Worm (Caenorhabditis elegans) whole organism, late embryonic: ENCODE results near the gene ZK1240.8.

Experiments used
- F13H6.1 ChIP-seq: sonication (generic microtip); optimal IDR thresholded peaks from 2 replicates; lab custom pipeline; 2016; ENCODE audit warnings: missing genetic modification characterization, missing compliant biosample characterization
- K02D7.2 ChIP-seq: sonication (generic microtip); optimal IDR thresholded peaks from 2 replicates; lab custom pipeline; 2017; ENCODE audit warnings: mild to moderate bottlenecking, missing genetic modification characterization, missing compliant biosample characterization
- T23F11.4 ChIP-seq: fragments of 200-800 bp; sonication (Bioruptor generic); optimal IDR thresholded peaks from 2 replicates; lab custom pipeline; 2018; ENCODE audit warnings: mild to moderate bottlenecking, missing genetic modification characterization, missing compliant biosample characterization
- ahr-1 ChIP-seq: sonication (generic microtip); optimal IDR thresholded peaks from 2 replicates; lab custom pipeline; 2016; ENCODE audit warnings: missing genetic modification characterization, missing compliant biosample characterization
- ceh-14 ChIP-seq: sonication (generic microtip); optimal IDR thresholded peaks from 2 replicates; lab custom pipeline; 2016; ENCODE audit warnings: missing genotype, missing genetic modification characterization, missing compliant biosample characterization
- ceh-18 ChIP-seq: sonication (generic microtip); optimal IDR thresholded peaks from 2 replicates; lab custom pipeline; 2016; ENCODE audit warnings: missing genetic modification characterization, missing compliant biosample characterization
- ceh-19 ChIP-seq: fragments of 200-800 bp; sonication (Bioruptor generic); optimal IDR thresholded peaks from 2 replicates; lab custom pipeline; 2018; ENCODE audit warnings: mild to moderate bottlenecking, missing genetic modification characterization, missing compliant biosample characterization
- ceh-2 ChIP-seq: sonication (generic microtip); optimal IDR thresholded peaks from 2 replicates; lab custom pipeline; 2016; ENCODE audit warnings: missing genotype, missing genetic modification characterization, missing compliant biosample characterization
- ceh-22 ChIP-seq: sonication (generic microtip); optimal IDR thresholded peaks from 2 replicates; lab custom pipeline; 2017; ENCODE audit warnings: missing biosample characterization, missing genetic modification characterization
- ceh-34 ChIP-seq: sonication (generic microtip); optimal IDR thresholded peaks from 2 replicates; lab custom pipeline; 2016; ENCODE audit warnings: mild to moderate bottlenecking, missing genetic modification characterization, missing compliant biosample characterization
- ceh-6 ChIP-seq: fragments of 200-800 bp; sonication (Bioruptor generic); optimal IDR thresholded peaks from 2 replicates; lab custom pipeline; 2018; ENCODE audit warnings: mild to moderate bottlenecking, missing genetic modification characterization, missing compliant biosample characterization
- ceh-9 ChIP-seq: sonication (generic microtip); optimal IDR thresholded peaks from 2 replicates; lab custom pipeline; 2016; ENCODE audit warnings: mild to moderate bottlenecking, missing genetic modification characterization, inconsistent platforms, missing compliant biosample characterization
- che-1 ChIP-seq: sonication (generic microtip); optimal IDR thresholded peaks from 2 replicates; lab custom pipeline; 2016; ENCODE audit warnings: mild to moderate bottlenecking, missing genetic modification characterization, missing compliant biosample characterization
- dve-1 ChIP-seq: sonication (generic microtip); optimal IDR thresholded peaks from 2 replicates; lab custom pipeline; 2017; ENCODE audit warnings: antibody characterized with exemption, mild to moderate bottlenecking, missing genetic modification characterization, missing compliant biosample characterization
- elt-2 ChIP-seq: sonication (generic microtip); optimal IDR thresholded peaks from 2 replicates; lab custom pipeline; 2016; ENCODE audit warnings: missing genetic modification reagents, missing genetic modification characterization, missing compliant biosample characterization
- elt-4 ChIP-seq: sonication (generic microtip); optimal IDR thresholded peaks from 2 replicates; lab custom pipeline; 2016; ENCODE audit warnings: missing genetic modification characterization, missing compliant biosample characterization
- ets-4 ChIP-seq: sonication (generic microtip); optimal IDR thresholded peaks from 2 replicates; lab custom pipeline; 2016; ENCODE audit warnings: missing genetic modification characterization, missing compliant biosample characterization
- eyg-1 ChIP-seq: sonication (generic microtip); optimal IDR thresholded peaks from 2 replicates; lab custom pipeline; 2016; ENCODE audit warnings: missing genotype, missing genetic modification characterization, missing compliant biosample characterization
- gmeb-2 ChIP-seq: sonication (generic microtip); optimal IDR thresholded peaks from 2 replicates; lab custom pipeline; 2016; ENCODE audit warnings: missing genetic modification characterization, inconsistent platforms, missing compliant biosample characterization
- hlh-13 ChIP-seq: fragments of 200-800 bp; sonication (Bioruptor generic); optimal IDR thresholded peaks from 2 replicates; lab custom pipeline; 2018; ENCODE audit warnings: mild to moderate bottlenecking, missing genetic modification characterization, missing compliant biosample characterization
- hlh-30 ChIP-seq: sonication (generic microtip); optimal IDR thresholded peaks from 2 replicates; lab custom pipeline; 2017; ENCODE audit warnings: antibody characterized with exemption, missing genetic modification characterization, missing compliant biosample characterization; ENCODE audit not compliant: insufficient read depth
- lim-6 ChIP-seq: sonication (generic microtip); optimal IDR thresholded peaks from 2 replicates; lab custom pipeline; 2016; ENCODE audit warnings: missing genetic modification characterization, missing compliant biosample characterization
- madf-2 ChIP-seq: sonication (generic microtip); optimal IDR thresholded peaks from 2 replicates; lab custom pipeline; 2017; ENCODE audit warnings: missing genetic modification characterization, missing compliant biosample characterization
- mec-3 ChIP-seq: sonication (generic microtip); optimal IDR thresholded peaks from 2 replicates; lab custom pipeline; 2016; ENCODE audit warnings: borderline replicate concordance, missing genetic modification characterization, missing compliant biosample characterization
- nfya-1 ChIP-seq: sonication (generic microtip); optimal IDR thresholded peaks from 2 replicates; lab custom pipeline; 2017; ENCODE audit warnings: missing genetic modification characterization, mild to moderate bottlenecking, missing compliant biosample characterization, antibody characterized with exemption, moderate library complexity
- nhr-11 ChIP-seq: fragments of 150-350 bp; optimal IDR thresholded peaks from 2 replicates; lab custom pipeline; 2014; ENCODE audit warnings: missing biosample characterization, missing genetic modification characterization
- npax-4 ChIP-seq: sonication (generic microtip); optimal IDR thresholded peaks from 2 replicates; lab custom pipeline; 2016; ENCODE audit warnings: missing genetic modification characterization, missing compliant biosample characterization
- odd-2 ChIP-seq: sonication (generic microtip); optimal IDR thresholded peaks from 2 replicates; lab custom pipeline; 2017; ENCODE audit warnings: antibody characterized with exemption, mild to moderate bottlenecking, missing genetic modification characterization, missing compliant biosample characterization
- pag-3 ChIP-seq: sonication (generic microtip); optimal IDR thresholded peaks from 2 replicates; lab custom pipeline; 2016; ENCODE audit warnings: missing compliant biosample characterization, missing genetic modification characterization, borderline replicate concordance
- pha-4 ChIP-seq: fragments of 150-350 bp; optimal IDR thresholded peaks from 2 replicates; lab custom pipeline; 2018; ENCODE audit warnings: missing biosample characterization, missing genetic modification reagents, missing genetic modification characterization
- pqm-1 ChIP-seq: sonication (generic microtip); optimal IDR thresholded peaks from 2 replicates; lab custom pipeline; 2016; ENCODE audit warnings: missing genetic modification characterization, missing compliant biosample characterization
- rnt-1 ChIP-seq: sonication (generic microtip); optimal IDR thresholded peaks from 2 replicates; lab custom pipeline; 2016; ENCODE audit warnings: missing genetic modification characterization, missing compliant biosample characterization
- sdc-2 ChIP-seq: sonication (generic microtip); optimal IDR thresholded peaks from 2 replicates; lab custom pipeline; 2016; ENCODE audit warnings: missing genotype, missing genetic modification characterization, missing compliant biosample characterization
- sox-2 ChIP-seq: fragments of 200-800 bp; sonication (Bioruptor generic); IDR thresholded peaks from 2 replicates; pipeline ENCODE4 v1.3.6; 2022; ENCODE audit warnings: missing genetic modification reagents, missing genetic modification characterization, missing compliant biosample characterization
- sox-4 ChIP-seq: sonication (generic microtip); optimal IDR thresholded peaks from 2 replicates; lab custom pipeline; 2017; ENCODE audit warnings: mild to moderate bottlenecking, missing genetic modification characterization, inconsistent platforms, missing compliant biosample characterization
- tbx-2 ChIP-seq: sonication (generic microtip); optimal IDR thresholded peaks from 2 replicates; lab custom pipeline; 2016; ENCODE audit warnings: missing genetic modification characterization, missing compliant biosample characterization
- tbx-7 ChIP-seq: sonication (generic microtip); optimal IDR thresholded peaks from 2 replicates; lab custom pipeline; 2016; ENCODE audit warnings: missing genotype, missing genetic modification characterization, missing compliant biosample characterization
- ttx-3 ChIP-seq: sonication (generic microtip); optimal IDR thresholded peaks from 2 replicates; lab custom pipeline; 2016; ENCODE audit warnings: missing genetic modification reagents, missing genetic modification characterization, missing compliant biosample characterization
- unc-3 ChIP-seq, 2 experiments: fragments of 200-800 bp in 1 of 2; sonication (Bioruptor generic) in 1 of 2; sonication (generic microtip) in 1 of 2; conservative IDR thresholded peaks in 1 of 2; optimal IDR thresholded peaks in 1 of 2; 2 replicates each; pipeline versions ENCODE4 v1.3.6 to Lab custom; 2016 to 2022; ENCODE audit warnings: missing compliant biosample characterization in 2 of 2, missing genetic modification characterization in 2 of 2, missing genetic modification reagents in 1 of 2
- unc-42 ChIP-seq: sonication (generic microtip); optimal IDR thresholded peaks from 2 replicates; lab custom pipeline; 2016; ENCODE audit warnings: missing genotype, missing genetic modification characterization, missing compliant biosample characterization
- unc-55 ChIP-seq: sonication (generic microtip); optimal IDR thresholded peaks from 2 replicates; lab custom pipeline; 2017; ENCODE audit warnings: missing biosample characterization, missing genetic modification reagents, missing genetic modification characterization
- unc-86 ChIP-seq: sonication (generic microtip); optimal IDR thresholded peaks from 2 replicates; lab custom pipeline; 2016; ENCODE audit warnings: missing genetic modification characterization, missing compliant biosample characterization
- ztf-16 ChIP-seq: sonication (generic microtip); optimal IDR thresholded peaks from 2 replicates; lab custom pipeline; 2017; ENCODE audit warnings: missing genetic modification characterization, missing compliant biosample characterization

Gene ZK1240.8

ce11 chrII:2332220-2332619 lies 3.4 kb upstream of the ZK1240.8 start, which contains the start of gene F43C11.8:
Gene F43C11.8 (plus strand): TSS chrII:2332520.
- TF ChIP-seq ceh-6 (no peak), elt-4 (tag; lab: Kevin White, UChicago) (no peak), K02D7.2 (tag; lab: Kevin White, UChicago) (no peak), odd-2 (no peak), ceh-34 (tag; lab: Kevin White, UChicago) (no peak), ceh-9 (no peak), hlh-13 (GFP tag; lab: Kevin White, UChicago) (no peak), sdc-2 (tag; lab: Kevin White, UChicago) (no peak), unc-42 (tag; lab: Kevin White, UChicago) (no peak), nfya-1 (tag; lab: Kevin White, UChicago) (no peak), ceh-18 (no peak), mec-3 (tag; lab: Kevin White, UChicago) (no peak), sox-2 (GFP tag; lab: Robert Waterston, UW) (no peak), pag-3 (tag; lab: Kevin White, UChicago) (no peak), ttx-3 (tag; lab: Kevin White, UChicago) (no peak), sox-4 (tag; lab: Kevin White, UChicago) (no peak), ceh-19 (no peak), gmeb-2 (tag; lab: Kevin White, UChicago) (no peak), unc-3 (GFP tag; conservative IDR thresholded peaks at IDR 0.05; lab: Robert Waterston, UW) (no peak), unc-3 (tag; optimal IDR thresholded peaks at IDR 0.05; lab: Kevin White, UChicago) (no peak)

- TF ChIP-seq unc-86 (tag; lab: Kevin White, UChicago) = no peak
- no peak for TF ChIP-seq ztf-16
- TF ChIP-seq tbx-2 (tag; lab: Kevin White, UChicago) = no peak
- TF ChIP-seq unc-55 (GFP tag; lab: Kevin White, UChicago) = no peak
- TF ChIP-seq ceh-9 = no peak
- no peak for TF ChIP-seq ceh-6
- no peak for TF ChIP-seq pha-4 (tag; lab: Kevin White, UChicago)
- no peak for TF ChIP-seq ahr-1 (tag; lab: Kevin White, UChicago)
- TF ChIP-seq ceh-19 = no peak
- no peak for TF ChIP-seq F13H6.1 (tag; lab: Kevin White, UChicago)
- TF ChIP-seq ceh-22 (tag; lab: Kevin White, UChicago) = no peak
- no peak for TF ChIP-seq mec-3 (tag; lab: Kevin White, UChicago)
- TF ChIP-seq sdc-2 (tag; lab: Kevin White, UChicago) = no peak
- no peak for TF ChIP-seq rnt-1 (tag; lab: Kevin White, UChicago)
- no peak for TF ChIP-seq ceh-14
- TF ChIP-seq dve-1 = no peak
- no peak for TF ChIP-seq eyg-1 (tag; lab: Kevin White, UChicago)
- no peak for TF ChIP-seq madf-2 (tag; lab: Kevin White, UChicago)
- no peak for TF ChIP-seq ceh-34 (tag; lab: Kevin White, UChicago)
- TF ChIP-seq nhr-11 (tag; lab: Kevin White, UChicago) = no peak
- TF ChIP-seq, all 69 proteins: peak for 0
These were observed 1.6 kb upstream of the ZK1240.8 start for ce11 chrII:2330462-2330861.

ce11 chrII:2324956-2325355 lies 3.9 kb downstream of the ZK1240.8 start, which contains the start of gene ZK1240.11:
Gene ZK1240.11 (plus strand): TSS chrII:2325256.
- TF ChIP-seq ceh-18 (no peak), ceh-2 (tag; lab: Kevin White, UChicago) (no peak), nfya-1 (tag; lab: Kevin White, UChicago) (no peak), hlh-30 (tag; lab: Kevin White, UChicago) (no peak), ceh-34 (tag; lab: Kevin White, UChicago) (no peak), unc-42 (tag; lab: Kevin White, UChicago) (no peak), elt-2 (no peak), ets-4 (tag; lab: Kevin White, UChicago) (no peak), lim-6 (no peak), pqm-1 (tag; lab: Kevin White, UChicago) (no peak), che-1 (tag; lab: Kevin White, UChicago) (no peak), tbx-7 (tag; lab: Kevin White, UChicago) (no peak), ceh-9 (no peak), ahr-1 (tag; lab: Kevin White, UChicago) (no peak), T23F11.4 (GFP tag; lab: Kevin White, UChicago) (no peak), npax-4 (tag; lab: Kevin White, UChicago) (no peak), madf-2 (tag; lab: Kevin White, UChicago) (no peak)
